Fruit fly (Drosophila melanogaster) S2 (cell line): ENCODE results near the gene CG43179.

Source experiments
- CG8478 ChIP-seq: fragments of >200 bp; optimal IDR thresholded peaks from 2 replicates; lab custom pipeline; 2018
- CTCF ChIP-seq, 2 experiments: fragments of >200 bp; optimal IDR thresholded peaks; 2 replicates each; lab custom pipeline; 2018

Gene CG43179

dm6 chr3R:14255808-14256207 is at the start of gene CG43179:
Gene CG43179 (plus strand): TSS chr3R:14256108.
- TF ChIP-seq CTCF (optimal IDR thresholded peaks at IDR 0.05; lab: Kevin White, UChicago) (no peak), CG8478 (lab: Kevin White, UChicago) (no peak)

DNA sequence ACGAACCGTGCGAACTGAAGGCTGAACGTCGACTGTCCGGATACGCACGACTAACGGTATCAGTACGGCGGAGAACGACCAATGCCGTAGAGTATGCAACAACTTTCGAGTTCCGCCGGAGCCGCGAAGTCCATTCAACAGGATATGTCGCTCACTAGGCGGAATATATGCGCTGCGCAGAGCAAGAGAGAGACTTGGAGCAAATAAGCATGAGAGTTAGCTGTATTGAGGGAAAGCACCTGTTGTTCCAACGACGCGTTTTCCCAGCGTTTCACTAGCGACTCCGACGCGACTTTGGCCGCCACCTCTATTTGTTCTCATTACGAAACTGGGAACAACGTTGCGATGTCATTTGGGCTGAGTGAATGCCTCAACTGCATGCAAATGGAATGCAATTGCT is 41.1 kb upstream of the CG43179 start, which contains the start of gene Dop1R1:
Dop1R1 (minus strand) TSS at position 35 of the 400 bp plus-strand sequence.
- TF ChIP-seq CTCF (optimal IDR thresholded peaks at IDR 0.05; lab: Kevin White, UChicago) (no peak), CG8478 (lab: Kevin White, UChicago) (no peak)

- no peak for TF ChIP-seq CG8478 (lab: Kevin White, UChicago)
- TF ChIP-seq CTCF (optimal IDR thresholded peaks at IDR 0.05; lab: Kevin White, UChicago), result no peak
Observed at dm6 chr3R:14217839-14218238, 38.1 kb upstream of the CG43179 start, which contains the start of gene CG9649. Gene CG9649 (minus strand): TSS chr3R:14217882.

- no peak for TF ChIP-seq CTCF (optimal IDR thresholded peaks at IDR 0.05; lab: Kevin White, UChicago)
- no peak for TF ChIP-seq CG8478 (lab: Kevin White, UChicago)
Observed at dm6 chr3R:14220105-14220504, 35.8 kb upstream of the CG43179 start, which contains the start of gene CG31326. Gene CG31326 (minus strand): TSS chr3R:14220205.

DNA sequence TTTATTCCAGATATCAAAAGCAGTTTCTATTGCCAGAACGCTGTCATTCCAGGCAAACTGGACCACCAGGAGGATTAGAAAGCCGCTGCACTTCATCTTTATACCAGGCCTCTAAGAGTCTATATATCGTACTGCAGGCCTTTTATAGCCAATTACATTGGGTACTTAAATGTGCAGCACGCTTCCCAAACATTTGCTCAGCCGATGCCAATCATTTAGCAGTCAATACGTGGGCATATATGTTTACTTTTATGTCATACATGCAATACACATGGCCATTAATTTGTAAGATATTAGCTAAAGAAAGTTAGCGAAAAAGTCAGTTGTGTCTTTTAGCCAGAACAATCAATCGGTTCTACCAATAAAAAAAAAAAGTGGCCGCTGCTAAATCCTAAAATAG is 34.4 kb upstream of the CG43179 start, which contains the start of gene CG33109:
CG33109 (minus strand) TSS at position 101 of the 400 bp plus-strand sequence.
- no peak for TF ChIP-seq CG8478 (lab: Kevin White, UChicago)
- no peak for TF ChIP-seq CTCF (optimal IDR thresholded peaks at IDR 0.05; lab: Kevin White, UChicago)

DNA sequence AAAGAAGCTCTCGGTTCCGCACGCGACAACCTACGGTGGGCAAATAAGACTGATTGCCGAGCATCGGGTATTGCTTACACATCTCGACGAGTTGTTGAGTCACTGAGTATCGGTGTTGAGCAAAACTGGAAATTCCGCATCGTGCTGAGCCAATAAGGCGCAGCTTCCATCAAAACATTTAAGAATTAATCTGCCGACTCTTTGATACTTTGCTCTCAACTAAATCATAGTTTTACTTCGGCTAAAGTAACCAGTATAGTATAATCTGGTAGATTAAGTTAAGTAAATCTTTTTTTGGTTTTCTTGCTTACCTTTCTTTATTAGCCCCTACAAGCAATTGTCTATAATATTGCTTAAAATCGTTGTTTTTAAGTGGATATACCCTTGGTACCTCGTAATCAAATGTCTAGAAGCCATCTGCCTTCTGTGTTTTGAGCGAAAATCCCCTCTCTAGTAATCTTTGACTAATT is 31.8 kb upstream of the CG43179 start, which contains the start of gene Sp212:
Sp212 (minus strand) TSS at position 51 of the 470 bp plus-strand sequence.
- TF ChIP-seq CTCF (optimal IDR thresholded peaks at IDR 0.05; lab: Kevin White, UChicago), result no peak
- no peak for TF ChIP-seq CG8478 (lab: Kevin White, UChicago)

- TF ChIP-seq CTCF (optimal IDR thresholded peaks at IDR 0.05; lab: Kevin White, UChicago) (no peak), CG8478 (lab: Kevin White, UChicago) (no peak)
Observed at dm6 chr3R:14226662-14227061, 29.2 kb upstream of the CG43179 start, which contains the start of gene CG9631. Gene CG9631 (minus strand): TSS chr3R:14226762.

- TF ChIP-seq CTCF (optimal IDR thresholded peaks at IDR 0.05; lab: Kevin White, UChicago) (no peak), CG8478 (lab: Kevin White, UChicago) (no peak)
Observed at dm6 chr3R:14229045-14229444, 26.9 kb upstream of the CG43179 start, which contains the start of gene CG9624. Gene CG9624 (minus strand): TSS chr3R:14229145.

DNA sequence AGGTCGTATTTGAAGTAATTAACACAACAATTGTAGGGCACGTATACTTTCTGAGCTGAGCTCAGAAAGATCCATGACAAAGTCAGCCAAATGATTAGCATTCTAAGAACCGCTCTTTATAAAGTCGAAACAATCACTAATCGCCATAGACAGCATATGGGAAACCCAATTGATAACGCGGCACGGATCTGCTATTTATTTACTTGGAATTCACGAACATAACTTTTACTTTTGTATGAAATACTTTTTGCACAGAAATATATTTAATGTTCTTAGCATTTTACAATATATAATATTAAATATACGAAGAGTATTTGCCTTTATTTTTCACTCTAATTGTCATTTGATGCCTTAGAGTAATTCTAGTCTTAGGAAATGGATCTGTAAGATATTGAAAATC is 11.3 kb upstream of the CG43179 start, which contains the start of gene CG43291:
CG43291 (minus strand) TSS at position 101 of the 400 bp plus-strand sequence.
- TF ChIP-seq CG8478 (lab: Kevin White, UChicago), result no peak
- TF ChIP-seq CTCF (optimal IDR thresholded peaks at IDR 0.05; lab: Kevin White, UChicago), result no peak

- no peak for TF ChIP-seq CG8478 (lab: Kevin White, UChicago)
- TF ChIP-seq CTCF (optimal IDR thresholded peaks at IDR 0.05; lab: Kevin White, UChicago), result no peak
Observed at dm6 chr3R:14245371-14245770, 10.5 kb upstream of the CG43179 start, which contains the start of gene CG9616. Gene CG9616 (minus strand): TSS chr3R:14245471.

DNA sequence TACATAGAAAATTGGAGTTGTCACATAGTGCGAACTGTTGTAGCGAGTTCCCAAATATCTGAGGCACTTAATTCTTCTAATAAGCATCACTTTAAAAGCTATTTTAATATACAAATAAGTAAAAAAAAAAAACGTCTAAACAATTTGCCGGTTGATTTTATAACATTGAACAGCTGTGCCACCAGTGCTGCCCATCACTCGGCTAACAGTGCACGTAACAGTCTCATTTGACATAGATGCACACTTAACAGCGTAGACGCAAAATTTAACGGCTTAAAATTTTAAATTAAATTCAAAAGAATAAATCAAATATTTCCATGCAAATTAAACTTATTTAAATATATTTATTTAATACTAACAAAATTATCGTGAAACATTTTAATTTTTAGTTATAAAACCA is 3.9 kb downstream of the CG43179 start, which contains the start of gene MetRS-m:
MetRS-m (minus strand) TSS at position 171 of the 400 bp plus-strand sequence.
- TF ChIP-seq CTCF (optimal IDR thresholded peaks at IDR 0.05; lab: Kevin White, UChicago) (no peak), CG8478 (lab: Kevin White, UChicago) (no peak)

DNA sequence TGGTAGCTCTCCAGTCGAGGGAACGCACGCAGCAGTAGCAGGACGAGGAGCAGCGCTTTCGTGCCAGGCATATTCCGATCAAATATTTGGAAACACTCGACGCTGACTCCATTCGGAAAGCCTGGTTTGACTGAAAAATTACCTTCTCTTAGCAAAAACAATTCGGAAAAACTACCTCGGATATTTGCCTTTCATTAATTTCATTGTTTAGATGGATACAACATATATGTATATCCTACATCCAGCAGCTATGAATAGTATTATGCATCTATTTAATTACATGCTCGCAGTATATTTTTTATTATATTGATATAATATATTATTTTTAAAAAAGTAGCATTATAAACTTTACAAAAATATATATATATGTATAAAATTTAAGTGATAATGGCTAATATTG is 5.2 kb downstream of the CG43179 start, which contains the start of gene CG14840:
CG14840 (minus strand) TSS at position 101 of the 400 bp plus-strand sequence.
- no peak for TF ChIP-seq CG8478 (lab: Kevin White, UChicago)
- no peak for TF ChIP-seq CTCF (optimal IDR thresholded peaks at IDR 0.05; lab: Kevin White, UChicago)

dm6 chr3R:14262087-14262486 is 6.2 kb downstream of the CG43179 start, which contains the start of the genes CG14839 and CG14841:
Gene CG14839 (plus strand): TSS chr3R:14262387.
Gene CG14841 (minus strand): TSS chr3R:14262418.
- no peak for TF ChIP-seq CTCF (optimal IDR thresholded peaks at IDR 0.05; lab: Kevin White, UChicago)
- TF ChIP-seq CG8478 (lab: Kevin White, UChicago), result no peak

dm6 chr3R:14275519-14276172 is 19.7 kb downstream of the CG43179 start:
- no peak for TF ChIP-seq CTCF (optimal IDR thresholded peaks at IDR 0.05; lab: Kevin White, UChicago)
- TF ChIP-seq CG8478 (lab: Kevin White, UChicago), result no peak
